Fruit fly (Drosophila melanogaster) whole organism, embryonic: Measurements from ENCODE around the gene upSET.
A peak's percentile ranks its signal among the peaks of the same experiment; 100 is the strongest.

Experiments
- Aef1 ChIP-seq: fragments of 200-800 bp; sonication (Bioruptor generic); IDR thresholded peaks from 3 replicates; pipeline ENCODE4 v1.3.6; 2022; ENCODE audit warnings: missing biosample characterization, missing genetic modification characterization
- Atf6 ChIP-seq: fragments of 200-800 bp; sonication (Bioruptor generic); IDR thresholded peaks from 2 replicates; pipeline ENCODE4 v1.3.6; 2022; ENCODE audit warnings: missing biosample characterization, missing genetic modification characterization
- Bgb ChIP-seq: fragments of 200-800 bp; sonication (Bioruptor generic); IDR thresholded peaks from 2 replicates; pipeline ENCODE4 v1.3.6; 2022; ENCODE audit warnings: missing biosample characterization, missing genetic modification characterization; ENCODE audit not compliant: partially characterized antibody
- CG10431 ChIP-seq: fragments of 200-800 bp; sonication (Bioruptor generic); optimal IDR thresholded peaks from 3 replicates; lab custom pipeline; 2018; ENCODE audit warnings: missing biosample characterization, mild to moderate bottlenecking, missing genetic modification characterization
- CG12071 ChIP-seq: fragments of 200-800 bp; sonication (Bioruptor generic); optimal IDR thresholded peaks from 3 replicates; lab custom pipeline; 2018; ENCODE audit warnings: missing biosample characterization, mild to moderate bottlenecking, missing genetic modification characterization
- CG12236 ChIP-seq: fragments of 200-800 bp; sonication (Bioruptor generic); optimal IDR thresholded peaks from 2 replicates; lab custom pipeline; 2016; ENCODE audit warnings: missing biosample characterization, missing genetic modification characterization
- CG14014 ChIP-seq: fragments of 200-800 bp; sonication (Bioruptor generic); IDR thresholded peaks from 2 replicates; pipeline ENCODE4 v1.3.6; 2022; ENCODE audit warnings: missing biosample characterization, missing genetic modification characterization
- CG17359 ChIP-seq: fragments of 200-800 bp; sonication (Bioruptor generic); optimal IDR thresholded peaks from 3 replicates; lab custom pipeline; 2018; ENCODE audit warnings: missing biosample characterization, mild to moderate bottlenecking, missing genetic modification characterization, moderate library complexity
- CG17361 ChIP-seq: fragments of 200-800 bp; sonication (Bioruptor generic); IDR thresholded peaks from 3 replicates; pipeline ENCODE4 v1.3.6; 2022; ENCODE audit warnings: missing biosample characterization, missing genetic modification characterization
- CG18476 ChIP-seq: fragments of 200-800 bp; sonication (Bioruptor generic); optimal IDR thresholded peaks from 2 replicates; lab custom pipeline; 2016; ENCODE audit warnings: missing biosample characterization, mild to moderate bottlenecking, missing genetic modification characterization
- CG34376 ChIP-seq: fragments of 200-800 bp; sonication (Bioruptor generic); optimal IDR thresholded peaks from 2 replicates; lab custom pipeline; 2018; ENCODE audit warnings: missing biosample characterization, mild to moderate bottlenecking, missing genetic modification characterization
- CG3726 ChIP-seq: fragments of 200-800 bp; sonication (Bioruptor generic); IDR thresholded peaks from 3 replicates; pipeline ENCODE4, ENCODE4 v1.3.6; 2022; ENCODE audit warnings: missing biosample characterization, missing genetic modification characterization
- CG4328 ChIP-seq: fragments of 200-800 bp; sonication (Bioruptor generic); optimal IDR thresholded peaks from 3 replicates; lab custom pipeline; 2017; ENCODE audit warnings: missing biosample characterization, missing genetic modification reagents, missing genetic modification characterization
- CG4617 ChIP-seq: fragments of 200-800 bp; sonication (Bioruptor generic); optimal IDR thresholded peaks from 3 replicates; lab custom pipeline; 2016; ENCODE audit warnings: missing biosample characterization, missing genetic modification characterization, borderline replicate concordance
- CG4707 ChIP-seq: fragments of 200-800 bp; sonication (Bioruptor generic); optimal IDR thresholded peaks from 2 replicates; lab custom pipeline; 2018; ENCODE audit warnings: missing biosample characterization, mild to moderate bottlenecking, missing genetic modification characterization, moderate library complexity
- CG6854 ChIP-seq: fragments of 200-800 bp; sonication (Bioruptor generic); optimal IDR thresholded peaks from 3 replicates; lab custom pipeline; 2017; ENCODE audit warnings: missing biosample characterization, mild to moderate bottlenecking, missing genetic modification characterization
- CG7786 ChIP-seq: fragments of 200-800 bp; sonication (Bioruptor generic); optimal IDR thresholded peaks from 2 replicates; lab custom pipeline; 2016; ENCODE audit warnings: missing biosample characterization, missing genetic modification characterization
- CG7963 ChIP-seq: fragments of 200-800 bp; sonication (Bioruptor generic); IDR thresholded peaks from 3 replicates; pipeline ENCODE4 v1.3.6; 2022; ENCODE audit warnings: missing biosample characterization, missing genetic modification characterization; ENCODE audit not compliant: partially characterized antibody
- CG7987 ChIP-seq: fragments of 200-800 bp; sonication (Bioruptor generic); optimal IDR thresholded peaks from 2 replicates; lab custom pipeline; 2018; ENCODE audit warnings: missing biosample characterization, mild to moderate bottlenecking, missing genetic modification characterization, moderate library complexity
- CG8359 ChIP-seq: fragments of 200-800 bp; sonication (Bioruptor generic); optimal IDR thresholded peaks from 2 replicates; lab custom pipeline; 2017; ENCODE audit warnings: missing biosample characterization, mild to moderate bottlenecking, missing genetic modification characterization, borderline replicate concordance
- Doc3 ChIP-seq: fragments of 200-800 bp; sonication (Bioruptor generic); IDR thresholded peaks from 3 replicates; pipeline ENCODE4 v1.3.6; 2022; ENCODE audit warnings: missing biosample characterization, missing genetic modification characterization; ENCODE audit not compliant: partially characterized antibody
- Dref ChIP-seq: fragments of 200-800 bp; sonication (Bioruptor generic); IDR thresholded peaks from 2 replicates; pipeline ENCODE4 v1.3.6; 2022; ENCODE audit warnings: missing biosample characterization, missing genetic modification characterization
- Elba2 ChIP-seq: fragments of 200-800 bp; sonication (Bioruptor generic); optimal IDR thresholded peaks from 3 replicates; lab custom pipeline; 2016; ENCODE audit warnings: missing biosample characterization, missing genetic modification characterization
- Fer2 ChIP-seq: fragments of 200-800 bp; sonication (Bioruptor generic); optimal IDR thresholded peaks from 2 replicates; lab custom pipeline; 2018; ENCODE audit warnings: missing biosample characterization, mild to moderate bottlenecking, missing genetic modification characterization, moderate library complexity
- Gsc ChIP-seq: fragments of 200-800 bp; sonication (Bioruptor generic); IDR thresholded peaks from 2 replicates; pipeline ENCODE4 v1.3.6; 2022; ENCODE audit warnings: missing biosample characterization, missing genetic modification characterization
- H2.0 ChIP-seq: fragments of 200-800 bp; sonication (Bioruptor generic); IDR thresholded peaks from 2 replicates; pipeline ENCODE4 v1.3.6; 2022; ENCODE audit warnings: missing biosample characterization, missing genetic modification characterization
- HLH54F ChIP-seq: fragments of 200-800 bp; sonication (Bioruptor generic); optimal IDR thresholded peaks from 3 replicates; lab custom pipeline; 2016; ENCODE audit warnings: missing biosample characterization, missing genetic modification characterization
- Lhr ChIP-seq: fragments of 200-800 bp; sonication (Bioruptor generic); optimal IDR thresholded peaks from 3 replicates; lab custom pipeline; 2017; ENCODE audit warnings: mild to moderate bottlenecking, missing biosample characterization, missing genetic modification reagents, missing genetic modification characterization
- Pdp1 ChIP-seq, 2 experiments: fragments of 200-800 bp; sonication (Bioruptor generic); optimal IDR thresholded peaks; 3 replicates each; lab custom pipeline; 2016; ENCODE audit warnings: missing biosample characterization in 2 of 2, missing genetic modification characterization in 2 of 2, mild to moderate bottlenecking in 1 of 2, moderate library complexity in 1 of 2
- Rfx ChIP-seq: fragments of 200-800 bp; sonication (Bioruptor generic); IDR thresholded peaks from 2 replicates; pipeline ENCODE4 v1.3.6; 2022; ENCODE audit warnings: missing biosample characterization, missing genetic modification characterization
- Sry-δ ChIP-seq: fragments of 200-800 bp; sonication (Bioruptor generic); optimal IDR thresholded peaks from 2 replicates; lab custom pipeline; 2016; ENCODE audit warnings: missing biosample characterization, missing genetic modification characterization
- Trl ChIP-seq, 3 experiments: fragments of >200 bp in 2 of 3; fragments of 200-800 bp in 1 of 3; sonication (Bioruptor generic) in 1 of 3; optimal IDR thresholded peaks; 2 replicates in 1 of 3; 3 replicates in 2 of 3; lab custom pipeline; 2016 to 2017; ENCODE audit warnings: missing biosample characterization in 1 of 3, missing genetic modification characterization in 1 of 3
- Usf ChIP-seq: fragments of 200-800 bp; sonication (Bioruptor generic); optimal IDR thresholded peaks from 2 replicates; lab custom pipeline; 2017; ENCODE audit warnings: missing genotype, missing biosample characterization, missing genetic modification characterization
- ash1 ChIP-seq: fragments of 200-800 bp; sonication (Bioruptor generic); optimal IDR thresholded peaks from 2 replicates; lab custom pipeline; 2018; ENCODE audit warnings: missing biosample characterization, mild to moderate bottlenecking, missing genetic modification characterization
- bbx ChIP-seq: fragments of 200-800 bp; sonication (Bioruptor generic); IDR thresholded peaks from 2 replicates; pipeline ENCODE4 v1.3.6; 2022; ENCODE audit warnings: missing biosample characterization, missing genetic modification characterization; ENCODE audit not compliant: partially characterized antibody
- dati ChIP-seq: fragments of 200-800 bp; sonication (Bioruptor generic); IDR thresholded peaks from 2 replicates; pipeline ENCODE4 v1.3.6; 2022; ENCODE audit warnings: missing biosample characterization, missing genetic modification characterization
- ems ChIP-seq: fragments of 200-800 bp; sonication (Bioruptor generic); optimal IDR thresholded peaks from 3 replicates; lab custom pipeline; 2016; ENCODE audit warnings: missing biosample characterization, missing genetic modification characterization
- ewg ChIP-seq: fragments of 200-800 bp; sonication (Bioruptor generic); optimal IDR thresholded peaks from 3 replicates; lab custom pipeline; 2017; ENCODE audit warnings: mild to moderate bottlenecking, missing biosample characterization, missing genetic modification reagents, missing genetic modification characterization
- fu2 ChIP-seq: fragments of 200-800 bp; sonication (Bioruptor generic); optimal IDR thresholded peaks from 2 replicates; lab custom pipeline; 2016; ENCODE audit warnings: missing biosample characterization, missing genetic modification characterization
- lmd ChIP-seq: fragments of 200-800 bp; sonication (Bioruptor generic); IDR thresholded peaks from 2 replicates; pipeline ENCODE4 v1.3.6; 2022; ENCODE audit warnings: missing biosample characterization, missing genetic modification characterization
- luna ChIP-seq: fragments of 200-800 bp; sonication (Bioruptor generic); optimal IDR thresholded peaks from 2 replicates; lab custom pipeline; 2016; ENCODE audit warnings: missing biosample characterization, missing genetic modification characterization
- phol ChIP-seq: fragments of 200-800 bp; sonication (Bioruptor generic); optimal IDR thresholded peaks from 3 replicates; lab custom pipeline; 2018; ENCODE audit warnings: missing biosample characterization, mild to moderate bottlenecking, missing genetic modification characterization, moderate library complexity
- stwl ChIP-seq: fragments of 200-800 bp; sonication (Bioruptor generic); optimal IDR thresholded peaks from 3 replicates; lab custom pipeline; 2018; ENCODE audit warnings: missing biosample characterization, mild to moderate bottlenecking, missing genetic modification characterization, moderate library complexity
- tgo ChIP-seq: fragments of 200-800 bp; sonication (Bioruptor generic); IDR thresholded peaks from 3 replicates; pipeline ENCODE4 v1.3.6; 2022; ENCODE audit warnings: missing biosample characterization, missing genetic modification characterization
- unc-4 ChIP-seq: fragments of 200-800 bp; sonication (Bioruptor generic); IDR thresholded peaks from 2 replicates; pipeline ENCODE4 v1.3.6; 2022; ENCODE audit warnings: missing biosample characterization, missing genetic modification characterization; ENCODE audit not compliant: partially characterized antibody
- zfh2 ChIP-seq: fragments of 200-800 bp; sonication (Bioruptor generic); optimal IDR thresholded peaks from 2 replicates; lab custom pipeline; 2016; ENCODE audit warnings: missing biosample characterization, missing genetic modification characterization

upSET gene

dm6 chr3L:14049620-14050253 lies 47.8 kb downstream of the upSET start, which contains the start of gene Neurl4 (continued):
- TF ChIP-seq Doc3 (GFP tag; lab: Robert Waterston, UW) (no peak), CG7963 (GFP tag; lab: Robert Waterston, UW) (no peak), CG3726 (GFP tag; lab: Robert Waterston, UW) (no peak), zfh2 (peak; percentile 29), dati (GFP tag; lab: Robert Waterston, UW) (no peak), CG17361 (GFP tag; lab: Robert Waterston, UW) (no peak; the same call in 1 of the 3 replicates), ewg (GFP tag; lab: Kevin White, UChicago) (peak; percentile 55), CG18476 (GFP tag; lab: Kevin White, UChicago) (no peak), stwl (tag; lab: Kevin White, UChicago) (peak; percentile 28), Gsc (GFP tag; lab: Robert Waterston, UW) (no peak), phol (tag; lab: Kevin White, UChicago) (peak; percentile 87), bbx (GFP tag; lab: Robert Waterston, UW) (no peak)

- peak; percentile 43 for TF ChIP-seq Dref
- peak; percentile 73 for TF ChIP-seq HLH54F (GFP tag; lab: Kevin White, UChicago)
- TF ChIP-seq CG10431 (GFP tag; lab: Kevin White, UChicago) = no peak
- TF ChIP-seq CG17359 = peak; percentile 55
- TF ChIP-seq luna (GFP tag; lab: Kevin White, UChicago) = peak; percentile 57
- TF ChIP-seq Usf (GFP tag; lab: Kevin White, UChicago) = peak; percentile 44
- TF ChIP-seq CG34376 (GFP tag; lab: Kevin White, UChicago) = peak; percentile 5
- TF ChIP-seq Fer2 (tag; lab: Kevin White, UChicago) = peak; percentile 5
- TF ChIP-seq lmd (GFP tag; lab: Robert Waterston, UW) = peak; percentile 87; the same call in 1 of the 2 replicates
- TF ChIP-seq Lhr = peak; percentile 13
- TF ChIP-seq H2.0 (GFP tag; lab: Robert Waterston, UW) = peak; percentile 81
- peak; percentile 93 for TF ChIP-seq Rfx (GFP tag; lab: Robert Waterston, UW)
- peak; percentile 3 for TF ChIP-seq Elba2 (GFP tag; lab: Kevin White, UChicago)
- TF ChIP-seq ash1 (GFP tag; lab: Kevin White, UChicago) = peak; percentile 49
- TF ChIP-seq CG12071 (GFP tag; lab: Kevin White, UChicago) = peak; percentile 57
- TF ChIP-seq CG14014 = peak; percentile 78
- TF ChIP-seq Atf6 (GFP tag; lab: Robert Waterston, UW) = peak; percentile 64
- peak; percentile 44 for TF ChIP-seq CG12236 (GFP tag; lab: Kevin White, UChicago)
- TF ChIP-seq CG4617 (GFP tag; lab: Kevin White, UChicago) = peak; percentile 74
- TF ChIP-seq CG7963 (GFP tag; lab: Robert Waterston, UW) = no peak
- TF ChIP-seq Pdp1 (GFP tag; optimal IDR thresholded peaks at IDR 0.05; lab: Kevin White, UChicago) = peak; percentile 72 to 73
- TF ChIP-seq tgo (GFP tag; lab: Robert Waterston, UW) = peak; percentile 72
- peak; percentile 49 for TF ChIP-seq ems (GFP tag; lab: Kevin White, UChicago)
- TF ChIP-seq CG6854 (GFP tag; lab: Kevin White, UChicago) = no peak
- TF ChIP-seq unc-4 (GFP tag; lab: Robert Waterston, UW) = no peak
- TF ChIP-seq CG4328 (GFP tag; lab: Kevin White, UChicago) = peak; percentile 27
- peak; percentile 76 for TF ChIP-seq Aef1
- no peak for TF ChIP-seq Trl (optimal IDR thresholded peaks at IDR 0.05; lab: Kevin White, UChicago)
- TF ChIP-seq Trl (GFP tag; optimal IDR thresholded peaks at IDR 0.05; lab: Kevin White, UChicago) = peak; percentile 76
- peak; percentile 50 for TF ChIP-seq fu2 (GFP tag; lab: Kevin White, UChicago)
- TF ChIP-seq CG7786 (GFP tag; lab: Kevin White, UChicago) = peak; percentile 65
- no peak for TF ChIP-seq Bgb (GFP tag; lab: Robert Waterston, UW)
- TF ChIP-seq CG7987 = peak; percentile 67
- peak; percentile 53 for TF ChIP-seq Sry-δ (GFP tag; lab: Kevin White, UChicago)
- peak; percentile 20 for TF ChIP-seq CG4707
- no peak for TF ChIP-seq CG8359 (GFP tag; lab: Kevin White, UChicago)
Measured at dm6 chr3L:14050944-14051548, 49.1 kb downstream of the upSET start, which contains the start of gene CG6833. Gene CG6833, plus strand, starts transcription at chr3L:14051206.
